Fruit fly (Drosophila melanogaster) whole organism, embryonic: ENCODE measurements around the gene Usp14.

ENCODE experiments used
- B-H2 ChIP-seq: fragments of 200-800 bp; sonication (Bioruptor generic); optimal IDR thresholded peaks from 2 replicates; lab custom pipeline; 2018; ENCODE audit warnings: missing biosample characterization, mild to moderate bottlenecking, missing genetic modification characterization
- Blimp-1 ChIP-seq: fragments of 200-800 bp; sonication (Bioruptor generic); optimal IDR thresholded peaks from 3 replicates; lab custom pipeline; 2018; ENCODE audit warnings: missing biosample characterization, missing genetic modification characterization, mild to moderate bottlenecking, moderate library complexity, missing genetic modification reagents
- CG1024 ChIP-seq: fragments of 200-800 bp; sonication (Bioruptor generic); IDR thresholded peaks from 2 replicates; pipeline ENCODE4 v1.3.6; 2022; ENCODE audit warnings: missing biosample characterization, missing genetic modification characterization
- CG11456 ChIP-seq: fragments of 200-800 bp; sonication (Bioruptor generic); IDR thresholded peaks from 3 replicates; pipeline ENCODE4 v1.3.6; 2022; ENCODE audit warnings: missing biosample characterization, missing genetic modification characterization
- CG12299 ChIP-seq: fragments of 200-800 bp; sonication (Bioruptor generic); optimal IDR thresholded peaks from 2 replicates; lab custom pipeline; 2018; ENCODE audit warnings: missing biosample characterization, mild to moderate bottlenecking, missing genetic modification characterization
- CG12769 ChIP-seq: fragments of 200-800 bp; sonication (Bioruptor generic); optimal IDR thresholded peaks from 2 replicates; lab custom pipeline; 2019; ENCODE audit warnings: missing biosample characterization, mild to moderate bottlenecking, missing genetic modification characterization, moderate library complexity
- CG13296 ChIP-seq: fragments of 200-800 bp; sonication (Bioruptor generic); optimal IDR thresholded peaks from 3 replicates; lab custom pipeline; 2018; ENCODE audit warnings: missing biosample characterization, mild to moderate bottlenecking, missing genetic modification characterization
- CG14710 ChIP-seq: fragments of 200-800 bp; sonication (Bioruptor generic); optimal IDR thresholded peaks from 3 replicates; lab custom pipeline; 2019; ENCODE audit warnings: missing biosample characterization, mild to moderate bottlenecking, missing genetic modification characterization, moderate library complexity
- CG15514 ChIP-seq: fragments of 200-800 bp; sonication (Bioruptor generic); optimal IDR thresholded peaks from 3 replicates; lab custom pipeline; 2017; ENCODE audit warnings: missing biosample characterization, missing genetic modification characterization, mild to moderate bottlenecking, moderate library complexity, missing genetic modification reagents
- CG15601 ChIP-seq: fragments of 200-800 bp; sonication (Bioruptor generic); optimal IDR thresholded peaks from 3 replicates; lab custom pipeline; 2019; ENCODE audit warnings: missing biosample characterization, mild to moderate bottlenecking, missing genetic modification characterization, moderate library complexity
- CG1603 ChIP-seq: fragments of 200-800 bp; sonication (Bioruptor generic); optimal IDR thresholded peaks from 2 replicates; lab custom pipeline; 2019; ENCODE audit warnings: missing biosample characterization, mild to moderate bottlenecking, missing genetic modification characterization, moderate library complexity
- CG17802 ChIP-seq: fragments of 200-800 bp; sonication (Bioruptor generic); optimal IDR thresholded peaks from 2 replicates; lab custom pipeline; 2018; ENCODE audit warnings: missing biosample characterization, mild to moderate bottlenecking, missing genetic modification characterization, moderate library complexity
- CG2712 ChIP-seq: fragments of 200-800 bp; optimal IDR thresholded peaks from 3 replicates; lab custom pipeline; 2019; ENCODE audit warnings: missing biosample characterization, mild to moderate bottlenecking, missing genetic modification characterization, moderate library complexity
- CG30020 ChIP-seq: fragments of 200-800 bp; optimal IDR thresholded peaks from 2 replicates; lab custom pipeline; 2019; ENCODE audit warnings: missing biosample characterization, mild to moderate bottlenecking, missing genetic modification characterization, moderate library complexity
- CG4282 ChIP-seq: fragments of 200-800 bp; sonication (Bioruptor generic); optimal IDR thresholded peaks from 2 replicates; lab custom pipeline; 2016; ENCODE audit warnings: missing biosample characterization, missing genetic modification characterization
- CG6765 ChIP-seq: fragments of 200-800 bp; sonication (Bioruptor generic); optimal IDR thresholded peaks from 3 replicates; lab custom pipeline; 2017; ENCODE audit warnings: missing biosample characterization, mild to moderate bottlenecking, missing genetic modification characterization
- CG7357 ChIP-seq: fragments of 200-800 bp; sonication (Bioruptor generic); IDR thresholded peaks from 3 replicates; pipeline ENCODE4 v1.3.6; 2022; ENCODE audit warnings: missing biosample characterization, missing genetic modification characterization
- CG7745 ChIP-seq: fragments of 200-800 bp; sonication (Bioruptor generic); optimal IDR thresholded peaks from 2 replicates; lab custom pipeline; 2018; ENCODE audit warnings: missing biosample characterization, mild to moderate bottlenecking, missing genetic modification characterization, moderate library complexity
- Dll ChIP-seq: fragments of 200-800 bp; sonication (Bioruptor generic); IDR thresholded peaks from 4 replicates; pipeline ENCODE4 v1.3.6; 2022; ENCODE audit warnings: missing biosample characterization, missing genetic modification characterization; ENCODE audit not compliant: partially characterized antibody
- Dp ChIP-seq: fragments of 200-800 bp; sonication (Bioruptor generic); optimal IDR thresholded peaks from 2 replicates; lab custom pipeline; 2018; ENCODE audit warnings: missing biosample characterization, mild to moderate bottlenecking, missing genetic modification characterization, moderate library complexity
- E2f2 ChIP-seq: fragments of 200-800 bp; sonication (Bioruptor generic); IDR thresholded peaks from 2 replicates; pipeline ENCODE4 v1.3.6; 2022; ENCODE audit warnings: missing biosample characterization, missing genetic modification characterization
- Ets65A ChIP-seq: fragments of 200-800 bp; sonication (Bioruptor generic); peaks from one replicate; lab custom pipeline; 2016; ENCODE audit warnings: missing biosample characterization, missing genetic modification characterization
- Ets97D ChIP-seq: fragments of 200-800 bp; sonication (Bioruptor generic); optimal IDR thresholded peaks from 3 replicates; lab custom pipeline; 2016; ENCODE audit warnings: missing biosample characterization, missing genetic modification characterization
- Hmr ChIP-seq: fragments of 200-800 bp; sonication (Bioruptor generic); optimal IDR thresholded peaks from 3 replicates; lab custom pipeline; 2017; ENCODE audit warnings: mild to moderate bottlenecking, missing biosample characterization, missing genetic modification reagents, missing genetic modification characterization
- Jarid2 ChIP-seq: fragments of 200-800 bp; sonication (Bioruptor generic); optimal IDR thresholded peaks from 3 replicates; lab custom pipeline; 2017; ENCODE audit warnings: mild to moderate bottlenecking, missing biosample characterization, missing genetic modification reagents, missing genetic modification characterization
- MBD-R2 ChIP-seq: fragments of 200-800 bp; sonication (Bioruptor generic); IDR thresholded peaks from 2 replicates; pipeline ENCODE4 v1.3.6; 2022; ENCODE audit warnings: missing biosample characterization, missing genetic modification characterization
- Med ChIP-seq: fragments of 200-800 bp; sonication (Bioruptor generic); peaks from one replicate; lab custom pipeline; 2016; ENCODE audit warnings: missing biosample characterization, missing genetic modification characterization, mild to moderate bottlenecking, inconsistent platforms, moderate library complexity
- Sox102F ChIP-seq: fragments of 200-800 bp; sonication (Bioruptor generic); optimal IDR thresholded peaks from 2 replicates; lab custom pipeline; 2018; ENCODE audit warnings: missing biosample characterization, mild to moderate bottlenecking, missing genetic modification characterization, moderate library complexity
- Xrp1 ChIP-seq: fragments of 200-800 bp; sonication (Bioruptor generic); IDR thresholded peaks from 2 replicates; pipeline ENCODE4 v1.3.6; 2022; ENCODE audit warnings: missing biosample characterization, missing genetic modification characterization
- YL-1 ChIP-seq: fragments of 200-800 bp; sonication (Bioruptor generic); optimal IDR thresholded peaks from 3 replicates; lab custom pipeline; 2017; ENCODE audit warnings: missing biosample characterization, mild to moderate bottlenecking, missing genetic modification characterization
- bigmax ChIP-seq: fragments of 200-800 bp; sonication (Bioruptor generic); optimal IDR thresholded peaks from 2 replicates; lab custom pipeline; 2018; ENCODE audit warnings: missing biosample characterization, mild to moderate bottlenecking, missing genetic modification characterization
- chinmo ChIP-seq: fragments of 200-800 bp; sonication (Bioruptor generic); IDR thresholded peaks from 4 replicates; pipeline ENCODE4 v1.3.6; 2022; ENCODE audit warnings: missing biosample characterization, missing genetic modification characterization; ENCODE audit not compliant: partially characterized antibody
- exex ChIP-seq: fragments of 200-800 bp; sonication (Bioruptor generic); optimal IDR thresholded peaks from 4 replicates; lab custom pipeline; 2018; ENCODE audit warnings: missing biosample characterization, mild to moderate bottlenecking, missing genetic modification characterization, moderate library complexity
- fd3F ChIP-seq: fragments of 200-800 bp; sonication (Bioruptor generic); optimal IDR thresholded peaks from 2 replicates; lab custom pipeline; 2018; ENCODE audit warnings: missing biosample characterization, mild to moderate bottlenecking, missing genetic modification characterization, moderate library complexity
- gfzf ChIP-seq: fragments of 200-800 bp; sonication (Bioruptor generic); optimal IDR thresholded peaks from 2 replicates; lab custom pipeline; 2016; ENCODE audit warnings: missing biosample characterization, mild to moderate bottlenecking, missing genetic modification characterization, moderate library complexity
- gsb ChIP-seq: fragments of 200-800 bp; sonication (Bioruptor generic); IDR thresholded peaks from 2 replicates; pipeline ENCODE4 v1.3.6; 2022; ENCODE audit warnings: missing biosample characterization, missing genetic modification characterization
- kni ChIP-seq: fragments of 200-800 bp; sonication (Bioruptor generic); optimal IDR thresholded peaks from 3 replicates; lab custom pipeline; 2017; ENCODE audit warnings: mild to moderate bottlenecking, missing biosample characterization, missing genetic modification reagents, missing genetic modification characterization
- lov ChIP-seq, 2 experiments: fragments of 200-800 bp in 1 of 2; fragments of >200 bp in 1 of 2; sonication (Bioruptor generic) in 1 of 2; IDR thresholded peaks in 1 of 2; optimal IDR thresholded peaks in 1 of 2; 2 replicates in 1 of 2; 3 replicates in 1 of 2; pipeline versions ENCODE4 v1.3.6 to Lab custom; 2017 to 2022; ENCODE audit warnings: missing biosample characterization in 1 of 2, missing genetic modification characterization in 1 of 2
- phol ChIP-seq: fragments of 200-800 bp; sonication (Bioruptor generic); optimal IDR thresholded peaks from 3 replicates; lab custom pipeline; 2018; ENCODE audit warnings: missing biosample characterization, mild to moderate bottlenecking, missing genetic modification characterization, moderate library complexity
- row ChIP-seq: fragments of 200-800 bp; sonication (Bioruptor generic); IDR thresholded peaks from 3 replicates; pipeline ENCODE4 v1.3.6; 2022; ENCODE audit warnings: missing biosample characterization, missing genetic modification characterization
- run ChIP-seq: fragments of 200-800 bp; sonication (Bioruptor generic); optimal IDR thresholded peaks from 3 replicates; lab custom pipeline; 2018; ENCODE audit warnings: missing biosample characterization, mild to moderate bottlenecking, missing genetic modification characterization
- sna ChIP-seq: fragments of 200-800 bp; sonication (Bioruptor generic); IDR thresholded peaks from 2 replicates; pipeline ENCODE4 v1.3.6; 2022; ENCODE audit warnings: missing biosample characterization, missing genetic modification characterization; ENCODE audit not compliant: partially characterized antibody
- so ChIP-seq: fragments of 200-800 bp; sonication (Bioruptor generic); IDR thresholded peaks from 3 replicates; pipeline ENCODE4 v1.3.6; 2022; ENCODE audit warnings: missing biosample characterization, missing genetic modification characterization
- stwl ChIP-seq: fragments of 200-800 bp; sonication (Bioruptor generic); optimal IDR thresholded peaks from 3 replicates; lab custom pipeline; 2018; ENCODE audit warnings: missing biosample characterization, mild to moderate bottlenecking, missing genetic modification characterization, moderate library complexity
- sug ChIP-seq: fragments of 200-800 bp; optimal IDR thresholded peaks from 2 replicates; lab custom pipeline; 2019; ENCODE audit warnings: missing biosample characterization, mild to moderate bottlenecking, missing genetic modification characterization, moderate library complexity
- tio ChIP-seq: fragments of 200-800 bp; sonication (Bioruptor generic); optimal IDR thresholded peaks from 2 replicates; lab custom pipeline; 2017; ENCODE audit warnings: missing biosample characterization, missing genetic modification characterization, inconsistent platforms
- unc-4 ChIP-seq: fragments of 200-800 bp; sonication (Bioruptor generic); IDR thresholded peaks from 2 replicates; pipeline ENCODE4 v1.3.6; 2022; ENCODE audit warnings: missing biosample characterization, missing genetic modification characterization; ENCODE audit not compliant: partially characterized antibody
- vnd ChIP-seq: fragments of 200-800 bp; sonication (Bioruptor generic); IDR thresholded peaks from 3 replicates; pipeline ENCODE4 v1.3.6; 2022; ENCODE audit warnings: missing biosample characterization, missing genetic modification characterization; ENCODE audit not compliant: partially characterized antibody
- wek ChIP-seq: fragments of 200-800 bp; sonication (Bioruptor generic); optimal IDR thresholded peaks from 3 replicates; lab custom pipeline; 2018; ENCODE audit warnings: missing biosample characterization, mild to moderate bottlenecking, missing genetic modification characterization, moderate library complexity

Gene Usp14

dm6 chr2L:10311822-10312221, 2.4 kb downstream of the Usp14 start (continued):
- TF ChIP-seq Blimp-1 (GFP tag; lab: Kevin White, UChicago) = no peak
- TF ChIP-seq exex = peak; percentile 23
- no peak for TF ChIP-seq CG12769 (tag; lab: Kevin White, UChicago)
- TF ChIP-seq phol = peak; percentile 21
- TF ChIP-seq fd3F = no peak
- TF ChIP-seq row (GFP tag; lab: Robert Waterston, UW) = peak; percentile 46; the same call in 1 of the 3 replicates
- no peak for TF ChIP-seq CG12299
- TF ChIP-seq Med (GFP tag; lab: Kevin White, UChicago) = peak; percentile 43
- TF ChIP-seq so (GFP tag; lab: Robert Waterston, UW) = no peak
- TF ChIP-seq stwl (tag; lab: Kevin White, UChicago) = peak; percentile 63
- 0 out of 4 replicates have a peak, but pooled peaks have one; percentile 50 for TF ChIP-seq chinmo (GFP tag; lab: Robert Waterston, UW)
- TF ChIP-seq MBD-R2 = peak; percentile 65
- TF ChIP-seq CG6765 (GFP tag; lab: Kevin White, UChicago) = no peak
- peak; percentile 7 for TF ChIP-seq CG2712 (tag; lab: Kevin White, UChicago)
- peak; percentile 34 for TF ChIP-seq CG17802
- TF ChIP-seq wek = peak; percentile 10
- no peak for TF ChIP-seq Jarid2 (GFP tag; lab: Kevin White, UChicago)
- TF ChIP-seq CG15514 = peak; percentile 37
- TF ChIP-seq gsb (GFP tag; lab: Robert Waterston, UW) = no peak
- no peak for TF ChIP-seq Hmr
- peak; percentile 42; the same call in 1 of the 4 replicates for TF ChIP-seq Dll (GFP tag; lab: Robert Waterston, UW)
- TF ChIP-seq gfzf (GFP tag; lab: Kevin White, UChicago) = peak; percentile 76
- no peak for TF ChIP-seq CG4282
- TF ChIP-seq run (tag; lab: Kevin White, UChicago) = no peak
- peak; percentile 99 for TF ChIP-seq CG1603 (tag; lab: Kevin White, UChicago)
- TF ChIP-seq Sox102F (GFP tag; lab: Kevin White, UChicago) = no peak
- TF ChIP-seq sna (GFP tag; lab: Robert Waterston, UW) = no peak
- TF ChIP-seq CG7745 (tag; lab: Kevin White, UChicago) = no peak
- TF ChIP-seq Dp = peak; percentile 41
- no peak for TF ChIP-seq Xrp1
- peak; percentile 2 for TF ChIP-seq CG13296
- TF ChIP-seq Ets65A (GFP tag; lab: Kevin White, UChicago) = peak; percentile 54
- TF ChIP-seq lov (optimal IDR thresholded peaks at IDR 0.05; lab: Kevin White, UChicago) = no peak
- no peak for TF ChIP-seq lov (GFP tag; IDR thresholded peaks at IDR 0.05; lab: Robert Waterston, UW)
- peak; percentile 38; the same call in 1 of the 2 replicates for TF ChIP-seq unc-4
- no peak for TF ChIP-seq B-H2
- TF ChIP-seq tio (GFP tag; lab: Kevin White, UChicago) = no peak
- 0 out of 2 replicates have a peak, but pooled peaks have one; percentile 42 for TF ChIP-seq CG1024
- peak; percentile 21 for TF ChIP-seq YL-1 (GFP tag; lab: Kevin White, UChicago)
- TF ChIP-seq CG11456 (GFP tag; lab: Robert Waterston, UW) = no peak
- TF ChIP-seq CG7357 (GFP tag; lab: Robert Waterston, UW) = no peak
- peak; percentile 12 for TF ChIP-seq sug (tag; lab: Kevin White, UChicago)
- TF ChIP-seq CG30020 (tag; lab: Kevin White, UChicago) = peak; percentile 97
- TF ChIP-seq bigmax (GFP tag; lab: Kevin White, UChicago) = peak; percentile 7
- no peak for TF ChIP-seq CG15601 (tag; lab: Kevin White, UChicago)
- TF ChIP-seq E2f2 = peak; percentile 31
- TF ChIP-seq vnd (GFP tag; lab: Robert Waterston, UW) = no peak
- no peak for TF ChIP-seq kni (GFP tag; lab: Kevin White, UChicago)
- TF ChIP-seq CG14710 (tag; lab: Kevin White, UChicago) = peak; percentile 23
- TF ChIP-seq Ets97D = peak; percentile 38
